Fruit fly (Drosophila melanogaster) whole organism, prepupa: ENCODE results near the gene Muc14A.

Experiments used
- CG4318 ChIP-seq: fragments of 200-800 bp; sonication (Bioruptor generic); optimal IDR thresholded peaks from 3 replicates; lab custom pipeline; 2017; ENCODE audit warnings: missing biosample characterization, mild to moderate bottlenecking, missing genetic modification characterization
- CG9139 ChIP-seq: fragments of 200-800 bp; sonication (Bioruptor generic); optimal IDR thresholded peaks from 3 replicates; lab custom pipeline; 2017; ENCODE audit warnings: missing biosample characterization, mild to moderate bottlenecking, missing genetic modification characterization
- esn ChIP-seq: fragments of 200-800 bp; sonication (Bioruptor generic); optimal IDR thresholded peaks from 2 replicates; lab custom pipeline; 2016; ENCODE audit warnings: missing biosample characterization, mild to moderate bottlenecking, missing genetic modification characterization, moderate library complexity
- lz ChIP-seq: fragments of 200-800 bp; sonication (Bioruptor generic); optimal IDR thresholded peaks from 3 replicates; lab custom pipeline; 2016; ENCODE audit warnings: missing biosample characterization, missing genetic modification characterization

DNA sequence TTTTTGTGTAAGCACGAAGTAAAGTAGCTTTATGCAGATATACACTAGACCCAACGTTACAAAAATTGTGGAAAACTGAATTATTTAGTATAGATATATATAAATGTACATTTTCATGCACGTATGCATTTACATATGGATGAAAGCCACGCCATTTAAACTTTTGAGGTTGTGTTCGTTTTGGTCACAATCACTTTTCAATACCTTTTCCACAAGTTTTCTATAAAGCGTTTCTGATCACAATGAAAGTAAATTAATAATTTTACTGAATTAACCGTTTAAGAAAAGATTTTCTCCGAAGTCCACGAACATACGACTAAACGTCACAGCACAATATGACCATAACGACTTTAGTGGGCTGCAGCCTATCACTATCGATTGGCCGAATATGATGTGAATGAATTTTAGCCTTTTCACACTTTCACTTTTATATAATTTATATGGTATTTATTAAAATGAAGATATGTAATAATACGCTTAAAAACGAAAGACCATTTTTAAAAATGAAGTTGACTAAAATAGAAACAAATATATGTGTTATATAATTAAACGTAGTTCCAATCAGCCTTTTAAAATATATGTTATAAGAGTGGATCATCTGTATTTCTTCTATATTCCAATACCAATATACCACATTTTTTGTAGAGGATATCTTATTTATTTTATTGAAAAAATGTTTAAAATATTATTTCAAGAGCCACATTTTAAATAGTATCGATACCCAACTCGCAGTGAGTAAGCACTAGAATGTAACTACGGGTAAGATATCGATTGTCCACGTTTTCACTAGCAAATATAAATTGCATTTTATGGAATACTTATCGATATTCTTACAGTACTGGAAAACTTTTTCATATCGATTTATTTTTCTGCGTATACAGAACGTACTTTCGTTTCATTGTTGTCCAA, 17.0 kb upstream of the Muc14A start, which contains the start of the genes CG46312, eIF5 and exd:
- TF ChIP-seq esn (no peak), lz (GFP tag; lab: Kevin White, UChicago) (no peak), CG4318 (GFP tag; lab: Kevin White, UChicago) (no peak), CG9139 (no peak)
